Worm (Caenorhabditis elegans) whole organism, young adult: ENCODE data around the gene npr-22.

Experiments
- F39B2.1 ChIP-seq: fragments of 200-800 bp; sonication (Bioruptor generic); IDR thresholded peaks from 2 replicates; pipeline ENCODE4 v1.3.6; 2022; ENCODE audit warnings: missing genetic modification reagents, missing genetic modification characterization, missing compliant biosample characterization
- F49E8.2 ChIP-seq: sonication (generic microtip); optimal IDR thresholded peaks from 3 replicates; lab custom pipeline; 2017; ENCODE audit warnings: missing genetic modification characterization, mild to moderate bottlenecking, missing compliant biosample characterization, antibody characterized with exemption, moderate library complexity; ENCODE audit not compliant: insufficient read depth
- ama-1 ChIP-seq, 3 experiments: fragments of 150-350 bp in 1 of 3; sonication (generic microtip) in 2 of 3; optimal IDR thresholded peaks; 2 replicates each; lab custom pipeline; 2014 to 2018; ENCODE audit warnings: missing biosample characterization in 2 of 3, missing genetic modification characterization in 2 of 3, missing genetic modification reagents in 2 of 3
- cebp-2 ChIP-seq: fragments of 200-800 bp; sonication (Bioruptor generic); IDR thresholded peaks from 2 replicates; pipeline ENCODE4 v1.3.6; 2022; ENCODE audit warnings: missing genetic modification characterization, missing compliant biosample characterization
- efl-1 ChIP-seq: fragments of 150-350 bp; optimal IDR thresholded peaks from 2 replicates; lab custom pipeline; 2014; ENCODE audit warnings: missing biosample characterization, missing genetic modification reagents, missing genetic modification characterization
- lin-26 ChIP-seq: fragments of 200-800 bp; sonication (Bioruptor generic); IDR thresholded peaks from 2 replicates; pipeline ENCODE4 v1.3.6; 2022; ENCODE audit warnings: missing genetic modification reagents, missing genetic modification characterization, missing compliant biosample characterization
- lin-40 ChIP-seq: sonication (generic microtip); optimal IDR thresholded peaks from 2 replicates; lab custom pipeline; 2016; ENCODE audit warnings: missing genetic modification characterization, mild to moderate bottlenecking, missing compliant biosample characterization, missing genotype, missing genetic modification reagents
- mxl-1 ChIP-seq: sonication (generic microtip); optimal IDR thresholded peaks from 2 replicates; lab custom pipeline; 2016; ENCODE audit warnings: missing genetic modification characterization, missing compliant biosample characterization
- nhr-27 ChIP-seq: fragments of 200-800 bp; sonication (Bioruptor generic); optimal IDR thresholded peaks from 2 replicates; lab custom pipeline; 2018; ENCODE audit warnings: mild to moderate bottlenecking, missing genetic modification characterization, moderate library complexity, missing compliant biosample characterization
- pha-4 ChIP-seq: fragments of 150-350 bp; sonication (generic microtip); optimal IDR thresholded peaks from 2 replicates; lab custom pipeline; 2014; ENCODE audit warnings: missing biosample characterization, missing genetic modification reagents, missing genetic modification characterization
- zim-3 ChIP-seq: sonication (generic microtip); optimal IDR thresholded peaks from 2 replicates; lab custom pipeline; 2017; ENCODE audit warnings: mild to moderate bottlenecking, missing genetic modification characterization, moderate library complexity, missing compliant biosample characterization
- ztf-6 ChIP-seq: fragments of 200-800 bp; sonication (Bioruptor generic); IDR thresholded peaks from 2 replicates; pipeline ENCODE4 v1.3.6; 2022; ENCODE audit warnings: missing genetic modification reagents, missing genetic modification characterization, missing compliant biosample characterization

ce11 chrIV:8597504-8597903 lies 38.3 kb downstream of the npr-22 start:
- TF ChIP-seq cebp-2 (GFP tag; lab: Robert Waterston, UW) (no peak), pha-4 (tag; lab: Kevin White, UChicago) (no peak), efl-1 (GFP tag; lab: Kevin White, UChicago) (no peak), ama-1 (optimal IDR thresholded peaks at IDR 0.05; lab: Kevin White, UChicago) (no peak), ama-1 (GFP tag; optimal IDR thresholded peaks at IDR 0.05; lab: Kevin White, UChicago) (no peak), lin-40 (tag; lab: Kevin White, UChicago) (no peak), ztf-6 (no peak), zim-3 (no peak), lin-26 (no peak), F49E8.2 (tag; lab: Kevin White, UChicago) (no peak), F39B2.1 (GFP tag; lab: Robert Waterston, UW) (no peak), nhr-27 (tag; lab: Kevin White, UChicago) (no peak), mxl-1 (tag; lab: Kevin White, UChicago) (no peak)
